Fruit fly (Drosophila melanogaster): Measurements from ENCODE around the gene inaF-A.
A peak's percentile ranks its signal among the peaks of the same experiment; 100 is the strongest.

inaF-A gene

dm6 chrX:11716731-11717326 lies 16.9 kb downstream of the inaF-A start, which contains the start of gene prtp (continued):
- TF ChIP-seq NK7.1 (GFP tag; optimal IDR thresholded peaks at IDR 0.05) (no peak), HLH4C (GFP tag; IDR thresholded peaks at IDR 0.05; ENCODE audit: partially characterized antibody) (peak; percentile 56; the same call in 2 of the 3 replicates), ind (GFP tag; optimal IDR thresholded peaks at IDR 0.05) (no peak), crp (GFP tag; optimal IDR thresholded peaks at IDR 0.05) (peak; percentile 17 to 81), CG14710 (tag; optimal IDR thresholded peaks at IDR 0.05) (peak; percentile 71), Dp (GFP tag; optimal IDR thresholded peaks at IDR 0.05) (peak; percentile 41), ci (GFP tag; IDR thresholded peaks at IDR 0.05) (peak; percentile 40; the same call in 2 of the 3 replicates), gcm (GFP tag; optimal IDR thresholded peaks at IDR 0.05) (no peak), CG11398 (GFP tag; optimal IDR thresholded peaks at IDR 0.05) (no peak)

DNA sequence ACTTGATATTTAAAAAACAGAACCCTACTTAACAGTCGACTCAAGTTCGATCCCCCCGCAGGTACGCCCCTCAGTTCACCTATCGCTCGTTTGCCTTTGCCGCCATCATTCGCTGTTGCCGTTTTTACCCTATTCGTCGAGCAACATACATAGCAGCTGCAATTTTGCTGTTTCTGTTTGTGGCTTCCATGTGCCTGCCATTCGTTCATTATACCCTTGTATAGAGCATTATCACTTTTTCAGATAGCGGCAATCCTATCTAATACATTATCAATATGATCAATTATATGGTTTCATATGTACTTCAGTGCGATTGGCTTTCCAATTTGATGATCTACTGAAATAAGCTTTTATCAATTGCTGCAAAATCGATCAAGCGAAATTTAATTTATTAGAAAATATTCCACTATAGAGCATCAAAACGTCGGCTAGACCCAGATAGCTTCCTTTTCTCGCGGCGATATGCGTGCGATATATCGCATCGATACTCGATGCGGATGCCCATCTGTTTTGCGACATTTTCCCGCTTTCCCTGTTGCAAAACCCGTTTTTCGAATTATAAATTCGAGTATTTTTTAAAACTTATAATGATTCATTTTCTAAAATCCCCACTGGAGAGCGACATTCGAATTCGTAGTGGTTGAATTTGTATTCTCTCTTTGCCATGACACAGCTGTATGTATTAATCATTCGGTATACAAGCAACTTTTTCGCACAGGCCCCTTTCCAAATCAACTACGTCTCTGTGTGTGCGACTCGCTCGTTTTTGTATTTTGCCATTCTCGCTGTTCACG lies 17.6 kb downstream of the inaF-A start:
- TF ChIP-seq D19A (tag; optimal IDR thresholded peaks at IDR 0.05) (peak; percentile 100), Rx (GFP tag; IDR thresholded peaks at IDR 0.05) (peak; percentile 64), chif (GFP tag; optimal IDR thresholded peaks at IDR 0.05) (peak; percentile 84 to 92), ro (GFP tag; IDR thresholded peaks at IDR 0.05) (peak; percentile 78), ttk (GFP tag; IDR thresholded peaks at IDR 0.05) (peak; percentile 72), CTCF (GFP tag; optimal IDR thresholded peaks at IDR 0.05) (no peak), Max (GFP tag; optimal IDR thresholded peaks at IDR 0.05) (peak; percentile 88), Ada2b (GFP tag; IDR thresholded peaks at IDR 0.05) (peak; percentile 61), exex (tag; optimal IDR thresholded peaks at IDR 0.05) (peak; percentile 68), tgo (GFP tag; IDR thresholded peaks at IDR 0.05) (peak; percentile 76), vfl (GFP tag; optimal IDR thresholded peaks at IDR 0.05) (peak; percentile 77), Hmx (GFP tag; optimal IDR thresholded peaks at IDR 0.05) (peak; percentile 79), Rfx (GFP tag; IDR thresholded peaks at IDR 0.05) (peak; percentile 87), CG10431 (GFP tag; optimal IDR thresholded peaks at IDR 0.05) (peak; percentile 33), CG4404 (GFP tag; IDR thresholded peaks at IDR 0.05) (peak; percentile 82), sim (GFP tag; IDR thresholded peaks at IDR 0.05) (0 out of 2 replicates have a peak, but pooled peaks have one; percentile 49), CG10462 (GFP tag; optimal IDR thresholded peaks at IDR 0.05) (peak; percentile 68), oc (tag; optimal IDR thresholded peaks at IDR 0.05) (peak; percentile 82), Sry-β (GFP tag; optimal IDR thresholded peaks at IDR 0.05) (no peak), dmrt99B (tag; optimal IDR thresholded peaks at IDR 0.05) (peak; percentile 90), CG6272 (GFP tag; IDR thresholded peaks at IDR 0.05) (peak; percentile 71), HLH4C (GFP tag; IDR thresholded peaks at IDR 0.05; ENCODE audit: partially characterized antibody) (no peak; the same call in 2 of the 3 replicates), sob (GFP tag; IDR thresholded peaks at IDR 0.05) (peak; percentile 82), toy (GFP tag; IDR thresholded peaks at IDR 0.05) (peak; percentile 51; the same call in 1 of the 2 replicates), tx (GFP tag; optimal IDR thresholded peaks at IDR 0.05) (peak; percentile 78), CG2678 (tag; optimal IDR thresholded peaks at IDR 0.05) (peak; percentile 93), CG6854 (GFP tag; optimal IDR thresholded peaks at IDR 0.05) (peak; percentile 85), prd (optimal IDR thresholded peaks at IDR 0.05) (no peak), prd (GFP tag; IDR thresholded peaks at IDR 0.05) (peak; percentile 90), kah (GFP tag; optimal IDR thresholded peaks at IDR 0.05) (peak; percentile 62), gcm2 (GFP tag; optimal IDR thresholded peaks at IDR 0.05) (peak; percentile 61), CG2199 (GFP tag; IDR thresholded peaks at IDR 0.05) (peak; percentile 63; the same call in 2 of the 3 replicates), CG7987 (GFP tag; optimal IDR thresholded peaks at IDR 0.05) (peak; percentile 53), CG14441 (GFP tag; IDR thresholded peaks at IDR 0.05) (peak; percentile 71), CG6791 (GFP tag; IDR thresholded peaks at IDR 0.05; ENCODE audit: partially characterized antibody) (peak; percentile 72), Fer3 (tag; optimal IDR thresholded peaks at IDR 0.05) (peak; percentile 84), chinmo (GFP tag; IDR thresholded peaks at IDR 0.05; ENCODE audit: partially characterized antibody) (peak; percentile 50; the same call in 1 of the 4 replicates), CG7271 (tag; optimal IDR thresholded peaks at IDR 0.05) (peak; percentile 23), gem (tag; optimal IDR thresholded peaks at IDR 0.05) (peak; percentile 93), NK7.1 (GFP tag; optimal IDR thresholded peaks at IDR 0.05) (peak; percentile 76)

Data from whole organism, embryonic.